Fruit fly (Drosophila melanogaster) whole organism, embryonic: ENCODE measurements around the gene Osi7.

Source experiments
- BtbVII ChIP-seq: fragments of 200-800 bp; sonication (Bioruptor generic); optimal IDR thresholded peaks from 3 replicates; lab custom pipeline; 2017; ENCODE audit warnings: missing biosample characterization, mild to moderate bottlenecking, missing genetic modification characterization
- CG10366 ChIP-seq: fragments of 200-800 bp; sonication (Bioruptor generic); IDR thresholded peaks from 2 replicates; pipeline ENCODE4 v1.3.6; 2022; ENCODE audit warnings: missing biosample characterization, missing genetic modification characterization
- CG11504 ChIP-seq: fragments of 200-800 bp; sonication (Bioruptor generic); optimal IDR thresholded peaks from 3 replicates; lab custom pipeline; 2019; ENCODE audit warnings: missing biosample characterization, mild to moderate bottlenecking, missing genetic modification characterization, moderate library complexity
- CG13624 ChIP-seq: fragments of 200-800 bp; sonication (Bioruptor generic); optimal IDR thresholded peaks from 2 replicates; lab custom pipeline; 2016; ENCODE audit warnings: missing biosample characterization, missing genetic modification characterization
- CG15073 ChIP-seq: fragments of 200-800 bp; sonication (Bioruptor generic); optimal IDR thresholded peaks from 2 replicates; lab custom pipeline; 2016; ENCODE audit warnings: missing biosample characterization, missing genetic modification characterization
- CG15514 ChIP-seq: fragments of 200-800 bp; sonication (Bioruptor generic); optimal IDR thresholded peaks from 3 replicates; lab custom pipeline; 2017; ENCODE audit warnings: missing biosample characterization, missing genetic modification characterization, mild to moderate bottlenecking, moderate library complexity, missing genetic modification reagents
- CG17186 ChIP-seq: fragments of 200-800 bp; sonication (Bioruptor generic); optimal IDR thresholded peaks from 3 replicates; lab custom pipeline; 2017; ENCODE audit warnings: missing biosample characterization, missing genetic modification reagents, missing genetic modification characterization
- CG17328 ChIP-seq: fragments of 200-800 bp; sonication (Bioruptor generic); IDR thresholded peaks from 2 replicates; pipeline ENCODE4 v1.3.6; 2022; ENCODE audit warnings: missing biosample characterization, missing genetic modification characterization
- CG17612 ChIP-seq: fragments of 200-800 bp; sonication (Bioruptor generic); IDR thresholded peaks from 2 replicates; pipeline ENCODE4 v1.3.6; 2022; ENCODE audit warnings: missing biosample characterization, missing genetic modification characterization
- CG2120 ChIP-seq: fragments of 200-800 bp; sonication (Bioruptor generic); optimal IDR thresholded peaks from 3 replicates; lab custom pipeline; 2016; ENCODE audit warnings: missing biosample characterization, missing genetic modification characterization
- CG2678 ChIP-seq: fragments of 200-800 bp; sonication (Bioruptor generic); optimal IDR thresholded peaks from 3 replicates; lab custom pipeline; 2019; ENCODE audit warnings: missing biosample characterization, mild to moderate bottlenecking, missing genetic modification characterization, moderate library complexity
- CG6854 ChIP-seq: fragments of 200-800 bp; sonication (Bioruptor generic); optimal IDR thresholded peaks from 3 replicates; lab custom pipeline; 2017; ENCODE audit warnings: missing biosample characterization, mild to moderate bottlenecking, missing genetic modification characterization
- CG7372 ChIP-seq: fragments of 200-800 bp; sonication (Bioruptor generic); IDR thresholded peaks from 2 replicates; pipeline ENCODE4 v1.3.6; 2022; ENCODE audit warnings: missing biosample characterization, missing genetic modification characterization
- CG7839 ChIP-seq: fragments of 200-800 bp; sonication (Bioruptor generic); optimal IDR thresholded peaks from 3 replicates; lab custom pipeline; 2018; ENCODE audit warnings: missing biosample characterization, mild to moderate bottlenecking, missing genetic modification characterization, moderate library complexity
- CG8924 ChIP-seq: fragments of 200-800 bp; optimal IDR thresholded peaks from 3 replicates; lab custom pipeline; 2019; ENCODE audit warnings: missing biosample characterization, mild to moderate bottlenecking, missing genetic modification characterization, moderate library complexity
- CoRest ChIP-seq: fragments of 200-800 bp; sonication (Bioruptor generic); optimal IDR thresholded peaks from 3 replicates; lab custom pipeline; 2018; ENCODE audit warnings: missing biosample characterization, mild to moderate bottlenecking, missing genetic modification characterization, moderate library complexity
- Dip2 ChIP-seq: fragments of 200-800 bp; sonication (Bioruptor generic); IDR thresholded peaks from 2 replicates; pipeline ENCODE4 v1.3.6; 2022; ENCODE audit warnings: missing biosample characterization, missing genetic modification characterization
- Dp ChIP-seq: fragments of 200-800 bp; sonication (Bioruptor generic); optimal IDR thresholded peaks from 2 replicates; lab custom pipeline; 2018; ENCODE audit warnings: missing biosample characterization, mild to moderate bottlenecking, missing genetic modification characterization, moderate library complexity
- HHEX ChIP-seq: fragments of 200-800 bp; sonication (Bioruptor generic); optimal IDR thresholded peaks from 3 replicates; lab custom pipeline; 2017; ENCODE audit warnings: missing biosample characterization, mild to moderate bottlenecking, missing genetic modification characterization, missing genetic modification reagents
- Hsf ChIP-seq: fragments of 200-800 bp; sonication (Bioruptor generic); optimal IDR thresholded peaks from 3 replicates; lab custom pipeline; 2016; ENCODE audit warnings: missing biosample characterization, missing genetic modification characterization
- Med ChIP-seq: fragments of 200-800 bp; sonication (Bioruptor generic); peaks from one replicate; lab custom pipeline; 2016; ENCODE audit warnings: missing biosample characterization, missing genetic modification characterization, mild to moderate bottlenecking, inconsistent platforms, moderate library complexity
- Myb ChIP-seq: fragments of 200-800 bp; sonication (Bioruptor generic); optimal IDR thresholded peaks from 2 replicates; lab custom pipeline; 2016; ENCODE audit warnings: missing biosample characterization, missing genetic modification characterization
- NfI ChIP-seq: fragments of 200-800 bp; sonication (Bioruptor generic); optimal IDR thresholded peaks from 3 replicates; lab custom pipeline; 2018; ENCODE audit warnings: missing biosample characterization, mild to moderate bottlenecking, missing genetic modification characterization, moderate library complexity
- Ravus ChIP-seq: fragments of 200-800 bp; sonication (Bioruptor generic); IDR thresholded peaks from 2 replicates; pipeline ENCODE4 v1.3.6; 2022; ENCODE audit warnings: missing biosample characterization, missing genetic modification characterization
- amos ChIP-seq: fragments of 200-800 bp; sonication (Bioruptor generic); IDR thresholded peaks from 2 replicates; pipeline ENCODE4 v1.3.6; 2022; ENCODE audit warnings: missing biosample characterization, missing genetic modification characterization; ENCODE audit not compliant: partially characterized antibody
- ap ChIP-seq: fragments of 200-800 bp; sonication (Bioruptor generic); IDR thresholded peaks from 2 replicates; pipeline ENCODE4 v1.3.6; 2022; ENCODE audit warnings: missing biosample characterization, missing genetic modification characterization
- bab2 ChIP-seq: fragments of 200-800 bp; sonication (Bioruptor generic); optimal IDR thresholded peaks from 2 replicates; lab custom pipeline; 2016; ENCODE audit warnings: missing biosample characterization, missing genetic modification characterization
- cad ChIP-seq: fragments of >200 bp; optimal IDR thresholded peaks from 2 replicates; lab custom pipeline; 2017; ENCODE audit warnings: missing biosample characterization, missing genetic modification characterization
- gcm ChIP-seq: fragments of 200-800 bp; sonication (Bioruptor generic); optimal IDR thresholded peaks from 2 replicates; lab custom pipeline; 2019; ENCODE audit warnings: missing biosample characterization, mild to moderate bottlenecking, missing genetic modification characterization, moderate library complexity
- gcm2 ChIP-seq: fragments of 200-800 bp; sonication (Bioruptor generic); optimal IDR thresholded peaks from 2 replicates; lab custom pipeline; 2016; ENCODE audit warnings: missing biosample characterization, missing genetic modification characterization
- gem ChIP-seq: fragments of 200-800 bp; sonication (Bioruptor generic); optimal IDR thresholded peaks from 2 replicates; lab custom pipeline; 2019; ENCODE audit warnings: missing biosample characterization, mild to moderate bottlenecking, missing genetic modification characterization, moderate library complexity
- jing ChIP-seq: fragments of 200-800 bp; sonication (Bioruptor generic); optimal IDR thresholded peaks from 2 replicates; lab custom pipeline; 2018; ENCODE audit warnings: missing biosample characterization, mild to moderate bottlenecking, missing genetic modification characterization
- jumu ChIP-seq: fragments of 200-800 bp; sonication (Bioruptor generic); optimal IDR thresholded peaks from 3 replicates; lab custom pipeline; 2016; ENCODE audit warnings: missing biosample characterization, missing genetic modification characterization
- lmd ChIP-seq: fragments of 200-800 bp; sonication (Bioruptor generic); IDR thresholded peaks from 2 replicates; pipeline ENCODE4 v1.3.6; 2022; ENCODE audit warnings: missing biosample characterization, missing genetic modification characterization
- odd ChIP-seq: fragments of 200-800 bp; sonication (Bioruptor generic); optimal IDR thresholded peaks from 2 replicates; lab custom pipeline; 2017; ENCODE audit warnings: missing biosample characterization, mild to moderate bottlenecking, missing genetic modification characterization
- pb ChIP-seq: fragments of 200-800 bp; sonication (Bioruptor generic); optimal IDR thresholded peaks from 3 replicates; lab custom pipeline; 2016; ENCODE audit warnings: missing biosample characterization, missing genetic modification characterization
- schlank ChIP-seq: fragments of 200-800 bp; sonication (Bioruptor generic); optimal IDR thresholded peaks from 2 replicates; lab custom pipeline; 2018; ENCODE audit warnings: missing biosample characterization, mild to moderate bottlenecking, missing genetic modification characterization
- sens ChIP-seq: fragments of 200-800 bp; sonication (Bioruptor generic); peaks from one replicate; lab custom pipeline; 2016; ENCODE audit warnings: missing biosample characterization, missing genetic modification characterization
- slbo ChIP-seq: fragments of 200-800 bp; sonication (Bioruptor generic); IDR thresholded peaks from 2 replicates; pipeline ENCODE4 v1.3.6; 2022; ENCODE audit warnings: missing biosample characterization, missing genetic modification characterization
- sob ChIP-seq: fragments of 200-800 bp; sonication (Bioruptor generic); IDR thresholded peaks from 2 replicates; pipeline ENCODE4 v1.3.6; 2022; ENCODE audit warnings: missing biosample characterization, missing genetic modification characterization
- unc-4 ChIP-seq: fragments of 200-800 bp; sonication (Bioruptor generic); IDR thresholded peaks from 2 replicates; pipeline ENCODE4 v1.3.6; 2022; ENCODE audit warnings: missing biosample characterization, missing genetic modification characterization; ENCODE audit not compliant: partially characterized antibody
- wek ChIP-seq: fragments of 200-800 bp; sonication (Bioruptor generic); optimal IDR thresholded peaks from 3 replicates; lab custom pipeline; 2018; ENCODE audit warnings: missing biosample characterization, mild to moderate bottlenecking, missing genetic modification characterization, moderate library complexity
- z ChIP-seq: fragments of 200-800 bp; sonication (Bioruptor generic); IDR thresholded peaks from 3 replicates; pipeline ENCODE4 v1.3.6; 2022; ENCODE audit warnings: missing biosample characterization, missing genetic modification characterization
- zfh2 ChIP-seq: fragments of 200-800 bp; sonication (Bioruptor generic); optimal IDR thresholded peaks from 2 replicates; lab custom pipeline; 2016; ENCODE audit warnings: missing biosample characterization, missing genetic modification characterization

Osi7 gene

DNA sequence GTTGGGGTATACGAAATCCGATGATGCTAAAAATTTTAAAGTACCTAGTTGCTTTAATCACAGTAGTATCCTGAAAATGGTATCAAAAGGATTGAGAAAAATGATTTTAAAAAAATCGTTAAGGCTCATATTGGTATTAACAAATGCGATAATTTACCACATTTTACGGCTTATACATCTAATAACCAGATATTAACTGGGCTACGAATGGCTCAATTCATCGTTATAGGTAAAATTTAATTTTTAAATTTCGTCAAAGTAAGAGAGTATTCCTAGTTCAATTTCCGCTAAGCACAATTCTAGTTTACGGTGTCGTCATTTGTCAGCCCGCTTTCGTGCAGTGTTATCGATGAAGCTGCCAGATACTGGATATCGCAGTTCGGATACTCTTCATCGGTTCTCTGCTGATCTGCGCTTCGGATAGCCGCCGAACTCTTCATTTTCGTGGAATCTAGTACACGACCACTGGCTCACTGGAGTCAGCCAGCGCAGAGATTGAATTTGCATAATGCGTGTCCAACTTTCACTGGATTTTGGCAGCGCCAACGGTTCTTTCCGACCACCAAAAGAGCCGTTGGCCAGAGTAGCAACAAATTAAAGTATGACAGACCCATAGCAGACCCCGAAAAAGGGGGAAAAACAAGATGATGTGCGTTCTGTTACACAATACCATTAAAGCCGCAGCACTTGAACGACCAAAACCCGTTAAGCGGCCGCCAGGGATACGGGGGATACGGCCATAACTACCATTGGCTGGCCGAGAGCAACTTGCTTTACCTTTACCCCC, 19.5 kb upstream of the Osi7 start (continued):
- no peak for TF ChIP-seq jumu (GFP tag; lab: Kevin White, UChicago)
- TF ChIP-seq slbo (GFP tag; lab: Robert Waterston, UW): no peak
- TF ChIP-seq CG2120 (GFP tag; lab: Kevin White, UChicago): no peak
- TF ChIP-seq CG7839 (tag; lab: Kevin White, UChicago): peak; percentile 44
- no peak for TF ChIP-seq CG7372
- TF ChIP-seq pb (GFP tag; lab: Kevin White, UChicago): no peak
- TF ChIP-seq lmd (GFP tag; lab: Robert Waterston, UW): no peak
- peak; percentile 38 for TF ChIP-seq CG2678 (tag; lab: Kevin White, UChicago)
- peak; percentile 56 for TF ChIP-seq gem
- no peak for TF ChIP-seq CG10366 (GFP tag; lab: Robert Waterston, UW)
- TF ChIP-seq schlank (tag; lab: Kevin White, UChicago): no peak
- no peak for TF ChIP-seq ap (GFP tag; lab: Robert Waterston, UW)
- no peak for TF ChIP-seq unc-4 (GFP tag; lab: Robert Waterston, UW)
- no peak for TF ChIP-seq gcm2 (GFP tag; lab: Kevin White, UChicago)
- TF ChIP-seq CG15514 (GFP tag; lab: Kevin White, UChicago): no peak
- no peak for TF ChIP-seq amos (GFP tag; lab: Robert Waterston, UW)
- no peak for TF ChIP-seq cad
- no peak for TF ChIP-seq z (GFP tag; lab: Robert Waterston, UW)
- no peak for TF ChIP-seq sob
- no peak for TF ChIP-seq CG6854 (GFP tag; lab: Kevin White, UChicago)
- no peak for TF ChIP-seq wek
- TF ChIP-seq CG15073: no peak
- no peak for TF ChIP-seq odd
- no peak for TF ChIP-seq CG13624 (GFP tag; lab: Kevin White, UChicago)
- no peak for TF ChIP-seq gcm
- TF ChIP-seq Dip2 (GFP tag; lab: Robert Waterston, UW): no peak
- TF ChIP-seq Myb (GFP tag; lab: Kevin White, UChicago): no peak
- TF ChIP-seq HHEX (GFP tag; lab: Kevin White, UChicago): no peak
- TF ChIP-seq jing (GFP tag; lab: Kevin White, UChicago): no peak
- no peak for TF ChIP-seq Ravus (GFP tag; lab: Robert Waterston, UW)
- no peak for TF ChIP-seq CG17612
- peak; percentile 15 for TF ChIP-seq CG8924 (tag; lab: Kevin White, UChicago)
- no peak for TF ChIP-seq Hsf
- no peak for TF ChIP-seq BtbVII (GFP tag; lab: Kevin White, UChicago)
- TF ChIP-seq bab2: no peak
- TF ChIP-seq NfI (GFP tag; lab: Kevin White, UChicago): no peak
- TF ChIP-seq sens (GFP tag; lab: Kevin White, UChicago): peak; percentile 81
- TF ChIP-seq CG17328 (GFP tag; lab: Robert Waterston, UW): no peak
- no peak for TF ChIP-seq CG17186
- TF ChIP-seq zfh2 (GFP tag; lab: Kevin White, UChicago): no peak
- peak; percentile 25 for TF ChIP-seq CoRest
- TF ChIP-seq Dp: no peak
- TF ChIP-seq Med (GFP tag; lab: Kevin White, UChicago): no peak
- TF ChIP-seq CG11504 (tag; lab: Kevin White, UChicago): peak; percentile 59
- TF ChIP-seq, all 482 proteins: peak for 53
